Fruit fly (Drosophila melanogaster): ENCODE data around the gene RpS3.

Gene RpS3

dm6 chr3R:23358565-23359138, at the start of gene RpS3:
TSS of gene RpS3 (plus strand) at chr3R:23358812.
- peak in 1 of 2 experiments; percentile 26 for TF ChIP-seq CTCF (optimal IDR thresholded peaks at IDR 0.05)
- TF ChIP-seq CG8478 (optimal IDR thresholded peaks at IDR 0.05) = no peak

dm6 chr3R:23309690-23310089, 48.9 kb upstream of the RpS3 start:
- TF ChIP-seq CG8478 (optimal IDR thresholded peaks at IDR 0.05) (no peak), CTCF (optimal IDR thresholded peaks at IDR 0.05) (no peak)

dm6 chr3R:23310151-23310550, 48.5 kb upstream of the RpS3 start:
- no peak for TF ChIP-seq CG8478 (optimal IDR thresholded peaks at IDR 0.05)
- TF ChIP-seq CTCF (optimal IDR thresholded peaks at IDR 0.05) = no peak

- TF ChIP-seq CTCF (optimal IDR thresholded peaks at IDR 0.05) (no peak), CG8478 (optimal IDR thresholded peaks at IDR 0.05) (no peak)
These were observed 45.8 kb upstream of the RpS3 start for dm6 chr3R:23312796-23313195.

dm6 chr3R:23314332-23314731, 44.3 kb upstream of the RpS3 start:
- TF ChIP-seq CTCF (optimal IDR thresholded peaks at IDR 0.05) (no peak), CG8478 (optimal IDR thresholded peaks at IDR 0.05) (no peak)

dm6 chr3R:23315221-23315620, 43.4 kb upstream of the RpS3 start:
- TF ChIP-seq CG8478 (optimal IDR thresholded peaks at IDR 0.05) (peak; percentile 82), CTCF (optimal IDR thresholded peaks at IDR 0.05) (no peak)

dm6 chr3R:23315630-23316029, 43.0 kb upstream of the RpS3 start:
- TF ChIP-seq CG8478 (optimal IDR thresholded peaks at IDR 0.05) (no peak), CTCF (optimal IDR thresholded peaks at IDR 0.05) (no peak)

dm6 chr3R:23316867-23317266, 41.7 kb upstream of the RpS3 start:
- TF ChIP-seq CTCF (optimal IDR thresholded peaks at IDR 0.05) (no peak), CG8478 (optimal IDR thresholded peaks at IDR 0.05) (no peak)

- TF ChIP-seq CG8478 (optimal IDR thresholded peaks at IDR 0.05) = no peak
- TF ChIP-seq CTCF (optimal IDR thresholded peaks at IDR 0.05) = no peak
These were observed 39.7 kb upstream of the RpS3 start for dm6 chr3R:23318928-23319327.

dm6 chr3R:23320251-23320650, 38.4 kb upstream of the RpS3 start:
- TF ChIP-seq CTCF (optimal IDR thresholded peaks at IDR 0.05) = no peak
- peak; percentile 78 for TF ChIP-seq CG8478 (optimal IDR thresholded peaks at IDR 0.05)

- TF ChIP-seq CTCF (optimal IDR thresholded peaks at IDR 0.05) (no peak), CG8478 (optimal IDR thresholded peaks at IDR 0.05) (no peak)
These were observed 34.8 kb upstream of the RpS3 start for dm6 chr3R:23323639-23324350.

- TF ChIP-seq CG8478 (optimal IDR thresholded peaks at IDR 0.05) (no peak), CTCF (optimal IDR thresholded peaks at IDR 0.05) (no peak)
These were observed 32.9 kb upstream of the RpS3 start for dm6 chr3R:23325710-23326109.

- no peak for TF ChIP-seq CTCF (optimal IDR thresholded peaks at IDR 0.05)
- no peak for TF ChIP-seq CG8478 (optimal IDR thresholded peaks at IDR 0.05)
These were observed 32.3 kb upstream of the RpS3 start for dm6 chr3R:23326292-23326691.

dm6 chr3R:23327707-23328106, 30.9 kb upstream of the RpS3 start:
- TF ChIP-seq CTCF (optimal IDR thresholded peaks at IDR 0.05) (no peak), CG8478 (optimal IDR thresholded peaks at IDR 0.05) (no peak)

- TF ChIP-seq CTCF (optimal IDR thresholded peaks at IDR 0.05) (peak; percentile 74 to 93), CG8478 (optimal IDR thresholded peaks at IDR 0.05) (no peak)
These were observed 27.3 kb upstream of the RpS3 start for dm6 chr3R:23331280-23331679.

dm6 chr3R:23331865-23332367, 26.7 kb upstream of the RpS3 start:
- TF ChIP-seq CTCF (optimal IDR thresholded peaks at IDR 0.05) = no peak
- TF ChIP-seq CG8478 (optimal IDR thresholded peaks at IDR 0.05) = no peak

Data from S2 (cell line).